Worm (Caenorhabditis elegans) whole organism, midembryonic: ENCODE measurements around the gene ubc-26.

Experiments used
- T22C8.4 ChIP-seq: fragments of 200-800 bp; sonication (Bioruptor generic); IDR thresholded peaks from 2 replicates; pipeline ENCODE4 v1.3.6; 2022; ENCODE audit warnings: missing genetic modification characterization, missing compliant biosample characterization
- cog-1 ChIP-seq: sonication (generic microtip); optimal IDR thresholded peaks from 2 replicates; lab custom pipeline; 2016; ENCODE audit warnings: missing genetic modification characterization, missing compliant biosample characterization
- flt-1 ChIP-seq: fragments of 200-800 bp; sonication (Bioruptor generic); IDR thresholded peaks from 2 replicates; pipeline ENCODE4 v1.3.6; 2022; ENCODE audit warnings: missing genetic modification characterization, missing compliant biosample characterization
- klf-2 ChIP-seq: fragments of 200-800 bp; sonication (Bioruptor generic); conservative IDR thresholded peaks from 2 replicates; pipeline ENCODE4 v1.3.6; 2022; ENCODE audit warnings: missing genetic modification reagents, missing genetic modification characterization, missing compliant biosample characterization
- med-1 ChIP-seq: sonication (generic microtip); optimal IDR thresholded peaks from 2 replicates; lab custom pipeline; 2017; ENCODE audit warnings: missing genetic modification characterization, mild to moderate bottlenecking, missing compliant biosample characterization, antibody characterized with exemption, missing genetic modification reagents; ENCODE audit not compliant: insufficient read depth
- ref-1 ChIP-seq: fragments of 200-800 bp; sonication (Bioruptor generic); conservative IDR thresholded peaks from 2 replicates; pipeline ENCODE4 v1.3.6; 2022; ENCODE audit warnings: missing genetic modification reagents, missing genetic modification characterization, missing compliant biosample characterization
- tab-1 ChIP-seq: fragments of 200-800 bp; sonication (Bioruptor generic); IDR thresholded peaks from 2 replicates; pipeline ENCODE4 v1.3.6; 2022; ENCODE audit warnings: missing genetic modification characterization, missing compliant biosample characterization
- ztf-23 ChIP-seq: fragments of 200-800 bp; sonication (Bioruptor generic); IDR thresholded peaks from 2 replicates; pipeline ENCODE4 v1.3.6; 2022; ENCODE audit warnings: missing genetic modification reagents, missing genetic modification characterization, missing compliant biosample characterization
- ztf-29 ChIP-seq: fragments of 200-800 bp; sonication (Bioruptor generic); IDR thresholded peaks from 2 replicates; pipeline ENCODE4 v1.3.6; 2022; ENCODE audit warnings: missing genetic modification reagents, missing genetic modification characterization, missing compliant biosample characterization

Gene ubc-26

ce11 chrII:2884810-2885209 is 15.3 kb downstream of the ubc-26 start, which contains the start of gene pigw-1:
Gene pigw-1 (minus strand): TSS chrII:2884910.
- TF ChIP-seq T22C8.4 (GFP tag; lab: Robert Waterston, UW) (no peak), tab-1 (no peak), ztf-23 (no peak), flt-1 (GFP tag; lab: Robert Waterston, UW) (no peak), cog-1 (no peak), med-1 (no peak), ref-1 (GFP tag; lab: Robert Waterston, UW) (no peak), klf-2 (GFP tag; lab: Robert Waterston, UW) (no peak), ztf-29 (GFP tag; lab: Robert Waterston, UW) (no peak)

ce11 chrII:2881088-2881487 is 19.1 kb downstream of the ubc-26 start:
- no peak for TF ChIP-seq ref-1 (GFP tag; lab: Robert Waterston, UW)
- TF ChIP-seq flt-1 (GFP tag; lab: Robert Waterston, UW), result peak; percentile 57

- TF ChIP-seq klf-2 (GFP tag; lab: Robert Waterston, UW), result no peak
- no peak for TF ChIP-seq ref-1 (GFP tag; lab: Robert Waterston, UW)
- TF ChIP-seq ztf-23, result no peak
- TF ChIP-seq cog-1, result no peak
- TF ChIP-seq ztf-29 (GFP tag; lab: Robert Waterston, UW), result no peak
- no peak for TF ChIP-seq tab-1
- no peak for TF ChIP-seq med-1
- no peak for TF ChIP-seq T22C8.4 (GFP tag; lab: Robert Waterston, UW)
- no peak for TF ChIP-seq flt-1 (GFP tag; lab: Robert Waterston, UW)
Observed at ce11 chrII:2878909-2879308, 21.2 kb downstream of the ubc-26 start.

- no peak for TF ChIP-seq ztf-29 (GFP tag; lab: Robert Waterston, UW)
- TF ChIP-seq T22C8.4 (GFP tag; lab: Robert Waterston, UW), result no peak
- no peak for TF ChIP-seq cog-1
- TF ChIP-seq ref-1 (GFP tag; lab: Robert Waterston, UW), result no peak
- no peak for TF ChIP-seq flt-1 (GFP tag; lab: Robert Waterston, UW)
- no peak for TF ChIP-seq klf-2 (GFP tag; lab: Robert Waterston, UW)
- TF ChIP-seq ztf-23, result no peak
- no peak for TF ChIP-seq tab-1
- TF ChIP-seq med-1, result no peak
Observed at ce11 chrII:2874801-2875200, 25.3 kb downstream of the ubc-26 start, which contains the start of gene Y110A2AL.1. Gene Y110A2AL.1 (plus strand): TSS chrII:2875101.

- TF ChIP-seq ztf-23, result no peak
- TF ChIP-seq tab-1, result no peak
- TF ChIP-seq cog-1, result no peak
- no peak for TF ChIP-seq flt-1 (GFP tag; lab: Robert Waterston, UW)
- no peak for TF ChIP-seq klf-2 (GFP tag; lab: Robert Waterston, UW)
- TF ChIP-seq ztf-29 (GFP tag; lab: Robert Waterston, UW), result no peak
- no peak for TF ChIP-seq med-1
- no peak for TF ChIP-seq T22C8.4 (GFP tag; lab: Robert Waterston, UW)
- TF ChIP-seq ref-1 (GFP tag; lab: Robert Waterston, UW), result no peak
Observed at ce11 chrII:2871816-2872215, 28.3 kb downstream of the ubc-26 start, which contains the start of gene Y110A2AL.10. Gene Y110A2AL.10 (minus strand): TSS chrII:2871916.

ce11 chrII:2867701-2868100 is 32.4 kb downstream of the ubc-26 start, which contains the start of gene Y110A2AL.2:
Gene Y110A2AL.2 (plus strand): TSS chrII:2868001.
- TF ChIP-seq ztf-23, result no peak
- no peak for TF ChIP-seq cog-1
- TF ChIP-seq tab-1, result no peak
- no peak for TF ChIP-seq ztf-29 (GFP tag; lab: Robert Waterston, UW)
- TF ChIP-seq T22C8.4 (GFP tag; lab: Robert Waterston, UW), result no peak
- no peak for TF ChIP-seq klf-2 (GFP tag; lab: Robert Waterston, UW)
- TF ChIP-seq flt-1 (GFP tag; lab: Robert Waterston, UW), result no peak

ce11 chrII:2866541-2867124 is 33.5 kb downstream of the ubc-26 start, which contains the start of the genes Y110A2AL.9 and Y110A2AL.3:
Gene Y110A2AL.9 (minus strand): TSS chrII:2866641.
Gene Y110A2AL.3 (plus strand): TSS chrII:2867074.
- TF ChIP-seq ref-1 (GFP tag; lab: Robert Waterston, UW), result no peak
- no peak for TF ChIP-seq ztf-23
- no peak for TF ChIP-seq cog-1

- TF ChIP-seq ztf-29 (GFP tag; lab: Robert Waterston, UW), result no peak
- no peak for TF ChIP-seq cog-1
- no peak for TF ChIP-seq flt-1 (GFP tag; lab: Robert Waterston, UW)
- no peak for TF ChIP-seq klf-2 (GFP tag; lab: Robert Waterston, UW)
- no peak for TF ChIP-seq ref-1 (GFP tag; lab: Robert Waterston, UW)
- no peak for TF ChIP-seq T22C8.4 (GFP tag; lab: Robert Waterston, UW)
Observed at ce11 chrII:2865355-2865754, 34.8 kb downstream of the ubc-26 start.

- TF ChIP-seq T22C8.4 (GFP tag; lab: Robert Waterston, UW) (no peak), ztf-29 (GFP tag; lab: Robert Waterston, UW) (no peak), klf-2 (GFP tag; lab: Robert Waterston, UW) (no peak)
Observed at ce11 chrII:2864229-2864628, 35.9 kb downstream of the ubc-26 start, which contains the start of gene Y110A2AL.5. Gene Y110A2AL.5 (plus strand): TSS chrII:2864529.

- peak; percentile 8; the same call in 1 of the 2 replicates for TF ChIP-seq ztf-29 (GFP tag; lab: Robert Waterston, UW)
- no peak for TF ChIP-seq flt-1 (GFP tag; lab: Robert Waterston, UW)
- no peak for TF ChIP-seq cog-1
- TF ChIP-seq T22C8.4 (GFP tag; lab: Robert Waterston, UW), result no peak
Observed at ce11 chrII:2862557-2863035, 37.6 kb downstream of the ubc-26 start.
